Worm (Caenorhabditis elegans) whole organism, late embryonic: ENCODE results near the gene C44H9.5.

Experiments used
- ama-1 ChIP-seq: fragments of 150-350 bp; optimal IDR thresholded peaks from 2 replicates; lab custom pipeline; 2014
- dmd-4 ChIP-seq: sonication (generic microtip); optimal IDR thresholded peaks from 2 replicates; lab custom pipeline; 2016; ENCODE audit warnings: borderline replicate concordance, missing genetic modification characterization, missing compliant biosample characterization
- nhr-11 ChIP-seq: fragments of 150-350 bp; optimal IDR thresholded peaks from 2 replicates; lab custom pipeline; 2014; ENCODE audit warnings: missing biosample characterization, missing genetic modification characterization
- pha-4 ChIP-seq: fragments of 150-350 bp; optimal IDR thresholded peaks from 2 replicates; lab custom pipeline; 2018; ENCODE audit warnings: missing biosample characterization, missing genetic modification reagents, missing genetic modification characterization
- pqm-1 ChIP-seq: sonication (generic microtip); optimal IDR thresholded peaks from 2 replicates; lab custom pipeline; 2016; ENCODE audit warnings: missing genetic modification characterization, missing compliant biosample characterization
- sox-2 ChIP-seq: fragments of 200-800 bp; sonication (Bioruptor generic); IDR thresholded peaks from 2 replicates; pipeline ENCODE4 v1.3.6; 2022; ENCODE audit warnings: missing genetic modification reagents, missing genetic modification characterization, missing compliant biosample characterization
- unc-86 ChIP-seq: sonication (generic microtip); optimal IDR thresholded peaks from 2 replicates; lab custom pipeline; 2016; ENCODE audit warnings: missing genetic modification characterization, missing compliant biosample characterization

DNA sequence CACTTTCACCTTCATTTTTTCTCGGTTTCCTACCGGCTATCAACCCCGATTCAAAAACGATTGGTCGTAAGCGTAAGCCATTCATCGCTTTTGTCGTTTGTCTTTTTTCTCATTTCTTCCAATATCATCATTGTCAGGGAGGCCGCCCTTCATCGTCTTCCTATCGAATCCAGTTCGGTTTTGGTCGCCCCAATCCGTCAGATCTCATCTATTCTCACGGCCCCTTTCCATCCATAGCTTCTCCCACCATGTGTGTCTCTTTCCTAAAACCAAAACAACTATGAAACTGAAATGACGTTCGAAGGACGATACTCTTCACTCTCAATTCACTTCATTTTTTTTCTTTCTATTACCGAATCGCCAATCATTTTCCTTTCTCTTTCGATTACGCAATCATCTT lies 26.2 kb upstream of the C44H9.5 start:
- TF ChIP-seq ama-1 (lab: Kevin White, UChicago) (no peak), dmd-4 (tag; lab: Kevin White, UChicago) (no peak), pha-4 (no peak), nhr-11 (tag; lab: Kevin White, UChicago) (no peak), pqm-1 (no peak), sox-2 (no peak), unc-86 (tag; lab: Kevin White, UChicago) (no peak)
